Fruit fly (Drosophila melanogaster) whole organism, pupa: ENCODE measurements around the gene Akh.

Experiments used
- CG34367 ChIP-seq: fragments of 200-800 bp; sonication (Bioruptor generic); optimal IDR thresholded peaks from 2 replicates; lab custom pipeline; 2018; ENCODE audit warnings: missing biosample characterization, mild to moderate bottlenecking, missing genetic modification characterization
- D1 ChIP-seq: fragments of 200-800 bp; sonication (Bioruptor generic); optimal IDR thresholded peaks from 2 replicates; lab custom pipeline; 2018; ENCODE audit warnings: missing biosample characterization, mild to moderate bottlenecking, missing genetic modification characterization, moderate library complexity
- Ets98B ChIP-seq: fragments of 200-800 bp; sonication (Bioruptor generic); IDR thresholded peaks from 2 replicates; pipeline ENCODE4 v1.3.6; 2022; ENCODE audit warnings: missing biosample characterization, missing genetic modification characterization
- rn ChIP-seq: fragments of 200-800 bp; sonication (Bioruptor generic); IDR thresholded peaks from 2 replicates; pipeline ENCODE4 v1.3.6; 2022; ENCODE audit warnings: missing biosample characterization, missing genetic modification characterization

DNA sequence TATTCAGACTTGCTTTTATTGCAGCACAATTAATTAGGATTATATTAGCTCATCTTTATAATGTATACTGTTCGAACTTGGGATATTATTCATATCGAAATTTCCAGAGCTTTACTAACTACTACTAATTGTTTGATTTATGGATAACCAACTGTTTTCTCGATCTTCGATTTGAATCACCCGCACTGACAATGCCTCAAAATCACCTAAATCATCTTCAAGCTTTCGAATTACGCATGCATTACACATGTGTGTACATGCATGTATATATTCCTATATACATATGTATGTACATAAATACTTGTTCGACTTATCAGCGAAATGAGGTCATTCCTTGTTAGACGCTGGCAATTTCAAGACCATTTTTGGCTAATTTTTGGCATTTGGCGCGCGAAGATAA lies 19.7 kb upstream of the Akh start:
- TF ChIP-seq Ets98B (GFP tag; lab: Robert Waterston, UW) (no peak), D1 (tag; lab: Kevin White, UChicago) (no peak), CG34367 (tag; lab: Kevin White, UChicago) (no peak), rn (GFP tag; lab: Robert Waterston, UW) (no peak)
